Fruit fly (Drosophila melanogaster) whole organism, prepupa: ENCODE results near the gene CG5188.
A peak's percentile ranks its signal among the peaks of the same experiment; 100 is the strongest.

Experiments used
- CG10631 ChIP-seq: fragments of 200-800 bp; sonication (Bioruptor generic); optimal IDR thresholded peaks from 2 replicates; lab custom pipeline; 2016; ENCODE audit warnings: missing biosample characterization, missing genetic modification characterization
- CG10669 ChIP-seq: fragments of 200-800 bp; sonication (Bioruptor generic); optimal IDR thresholded peaks from 3 replicates; lab custom pipeline; 2018; ENCODE audit warnings: missing biosample characterization, mild to moderate bottlenecking, missing genetic modification characterization, moderate library complexity
- CG11294 ChIP-seq: fragments of 200-800 bp; sonication (Bioruptor generic); IDR thresholded peaks from 2 replicates; pipeline ENCODE4 v1.3.6; 2022; ENCODE audit warnings: missing biosample characterization, missing genetic modification characterization
- CG15336 ChIP-seq: fragments of 200-800 bp; sonication (Bioruptor generic); IDR thresholded peaks from 2 replicates; pipeline ENCODE4 v1.3.6; 2022; ENCODE audit warnings: missing biosample characterization, missing genetic modification characterization
- CG1621 ChIP-seq: fragments of 200-800 bp; sonication (Bioruptor generic); optimal IDR thresholded peaks from 3 replicates; lab custom pipeline; 2018; ENCODE audit warnings: missing biosample characterization, mild to moderate bottlenecking, missing genetic modification characterization
- CG16779 ChIP-seq: fragments of 200-800 bp; sonication (Bioruptor generic); optimal IDR thresholded peaks from 3 replicates; lab custom pipeline; 2017; ENCODE audit warnings: missing biosample characterization, mild to moderate bottlenecking, missing genetic modification characterization
- CG31627 ChIP-seq: fragments of 200-800 bp; sonication (Bioruptor generic); optimal IDR thresholded peaks from 3 replicates; lab custom pipeline; 2016; ENCODE audit warnings: missing biosample characterization, missing genetic modification characterization
- CG32006 ChIP-seq: fragments of 200-800 bp; sonication (Bioruptor generic); optimal IDR thresholded peaks from 3 replicates; lab custom pipeline; 2017; ENCODE audit warnings: missing biosample characterization, mild to moderate bottlenecking, missing genetic modification characterization
- CG34406 ChIP-seq: fragments of 200-800 bp; sonication (Bioruptor generic); optimal IDR thresholded peaks from 3 replicates; lab custom pipeline; 2016; ENCODE audit warnings: missing biosample characterization, missing genetic modification characterization
- CG3919 ChIP-seq: fragments of 200-800 bp; sonication (Bioruptor generic); optimal IDR thresholded peaks from 3 replicates; lab custom pipeline; 2016; ENCODE audit warnings: missing biosample characterization, missing genetic modification characterization
- CG4318 ChIP-seq: fragments of 200-800 bp; sonication (Bioruptor generic); optimal IDR thresholded peaks from 3 replicates; lab custom pipeline; 2017; ENCODE audit warnings: missing biosample characterization, mild to moderate bottlenecking, missing genetic modification characterization
- CG6792 ChIP-seq: fragments of 200-800 bp; sonication (Bioruptor generic); optimal IDR thresholded peaks from 3 replicates; lab custom pipeline; 2016; ENCODE audit warnings: missing biosample characterization, missing genetic modification characterization
- CG7368 ChIP-seq: fragments of 200-800 bp; sonication (Bioruptor generic); optimal IDR thresholded peaks from 3 replicates; lab custom pipeline; 2016; ENCODE audit warnings: missing biosample characterization, missing genetic modification characterization
- CG8319 ChIP-seq: fragments of 200-800 bp; sonication (Bioruptor generic); optimal IDR thresholded peaks from 3 replicates; lab custom pipeline; 2016; ENCODE audit warnings: missing biosample characterization, missing genetic modification characterization
- CG8632 ChIP-seq: fragments of 200-800 bp; sonication (Bioruptor generic); optimal IDR thresholded peaks from 3 replicates; lab custom pipeline; 2016; ENCODE audit warnings: missing biosample characterization, missing genetic modification characterization
- CG9139 ChIP-seq: fragments of 200-800 bp; sonication (Bioruptor generic); optimal IDR thresholded peaks from 3 replicates; lab custom pipeline; 2017; ENCODE audit warnings: missing biosample characterization, mild to moderate bottlenecking, missing genetic modification characterization
- Eip75B ChIP-seq: fragments of 200-800 bp; sonication (Bioruptor generic); optimal IDR thresholded peaks from 3 replicates; lab custom pipeline; 2016; ENCODE audit warnings: missing biosample characterization, missing genetic modification characterization
- Eip78C ChIP-seq: fragments of 200-800 bp; sonication (Bioruptor generic); peaks from one replicate; lab custom pipeline; 2016; ENCODE audit warnings: missing biosample characterization, missing genetic modification characterization
- Eip93F ChIP-seq: fragments of 200-800 bp; sonication (Bioruptor generic); optimal IDR thresholded peaks from 2 replicates; lab custom pipeline; 2016; ENCODE audit warnings: missing biosample characterization, mild to moderate bottlenecking, missing genetic modification characterization
- Ets96B ChIP-seq: fragments of 200-800 bp; optimal IDR thresholded peaks from 2 replicates; lab custom pipeline; 2019; ENCODE audit warnings: missing biosample characterization, mild to moderate bottlenecking, missing genetic modification characterization, moderate library complexity
- Gug ChIP-seq: fragments of 200-800 bp; sonication (Bioruptor generic); IDR thresholded peaks from 2 replicates; pipeline ENCODE4 v1.3.6; 2022; ENCODE audit warnings: missing biosample characterization, missing genetic modification characterization
- Hr39 ChIP-seq: fragments of 200-800 bp; sonication (Bioruptor generic); optimal IDR thresholded peaks from 2 replicates; lab custom pipeline; 2016; ENCODE audit warnings: missing biosample characterization, missing genetic modification characterization
- Hr4 ChIP-seq: fragments of 200-800 bp; sonication (Bioruptor generic); optimal IDR thresholded peaks from 3 replicates; lab custom pipeline; 2016; ENCODE audit warnings: missing biosample characterization, missing genetic modification characterization
- Lpt ChIP-seq: fragments of 200-800 bp; sonication (Bioruptor generic); optimal IDR thresholded peaks from 3 replicates; lab custom pipeline; 2016; ENCODE audit warnings: missing biosample characterization, missing genetic modification characterization
- Met ChIP-seq: fragments of 200-800 bp; sonication (Bioruptor generic); optimal IDR thresholded peaks from 3 replicates; lab custom pipeline; 2016; ENCODE audit warnings: missing biosample characterization, missing genetic modification characterization
- OdsH ChIP-seq: fragments of 200-800 bp; sonication (Bioruptor generic); optimal IDR thresholded peaks from 3 replicates; lab custom pipeline; 2016; ENCODE audit warnings: missing biosample characterization, missing genetic modification characterization
- Smox ChIP-seq: fragments of 200-800 bp; sonication (Bioruptor generic); optimal IDR thresholded peaks from 3 replicates; lab custom pipeline; 2016; ENCODE audit warnings: missing biosample characterization, missing genetic modification characterization
- Sox102F ChIP-seq: fragments of 200-800 bp; sonication (Bioruptor generic); optimal IDR thresholded peaks from 2 replicates; lab custom pipeline; 2016; ENCODE audit warnings: missing biosample characterization, mild to moderate bottlenecking, missing genetic modification characterization
- Sox15 ChIP-seq: fragments of 200-800 bp; sonication (Bioruptor generic); optimal IDR thresholded peaks from 3 replicates; lab custom pipeline; 2016; ENCODE audit warnings: missing biosample characterization, missing genetic modification characterization
- achi ChIP-seq: fragments of 200-800 bp; sonication (Bioruptor generic); optimal IDR thresholded peaks from 3 replicates; lab custom pipeline; 2016; ENCODE audit warnings: missing biosample characterization, missing genetic modification characterization
- cyc ChIP-seq: fragments of 200-800 bp; sonication (Bioruptor generic); optimal IDR thresholded peaks from 3 replicates; lab custom pipeline; 2016; ENCODE audit warnings: missing biosample characterization, missing genetic modification characterization
- dac ChIP-seq: fragments of 200-800 bp; sonication (Bioruptor generic); optimal IDR thresholded peaks from 2 replicates; lab custom pipeline; 2017; ENCODE audit warnings: missing biosample characterization, mild to moderate bottlenecking, missing genetic modification characterization
- eg ChIP-seq: fragments of 200-800 bp; sonication (Bioruptor generic); IDR thresholded peaks from 3 replicates; pipeline ENCODE4 v1.3.6; 2022; ENCODE audit warnings: missing biosample characterization, missing genetic modification characterization
- fd59A ChIP-seq: fragments of 200-800 bp; sonication (Bioruptor generic); optimal IDR thresholded peaks from 2 replicates; lab custom pipeline; 2017; ENCODE audit warnings: missing biosample characterization, mild to moderate bottlenecking, missing genetic modification characterization, missing genetic modification reagents
- fd85E ChIP-seq: fragments of 200-800 bp; sonication (Bioruptor generic); optimal IDR thresholded peaks from 3 replicates; lab custom pipeline; 2016; ENCODE audit warnings: missing biosample characterization, missing genetic modification characterization
- fkh ChIP-seq: fragments of 200-800 bp; sonication (Bioruptor generic); optimal IDR thresholded peaks from 3 replicates; lab custom pipeline; 2017; ENCODE audit warnings: missing biosample characterization, mild to moderate bottlenecking, missing genetic modification characterization, moderate library complexity
- lz ChIP-seq: fragments of 200-800 bp; sonication (Bioruptor generic); optimal IDR thresholded peaks from 3 replicates; lab custom pipeline; 2016; ENCODE audit warnings: missing biosample characterization, missing genetic modification characterization
- pdm3 ChIP-seq: fragments of 200-800 bp; sonication (Bioruptor generic); optimal IDR thresholded peaks from 3 replicates; lab custom pipeline; 2016; ENCODE audit warnings: missing biosample characterization, missing genetic modification characterization
- salr ChIP-seq, 2 experiments: fragments of 200-800 bp; sonication (Bioruptor generic); optimal IDR thresholded peaks; 3 replicates each; lab custom pipeline; 2016 to 2018; ENCODE audit warnings: missing biosample characterization in 2 of 2, missing genetic modification characterization in 2 of 2, mild to moderate bottlenecking in 1 of 2
- ss ChIP-seq, 2 experiments: fragments of 200-800 bp; sonication (Bioruptor generic); optimal IDR thresholded peaks; 2 replicates in 1 of 2; 3 replicates in 1 of 2; lab custom pipeline; 2017 to 2018; ENCODE audit warnings: mild to moderate bottlenecking in 2 of 2, missing biosample characterization in 2 of 2, missing genetic modification characterization in 2 of 2, moderate library complexity in 1 of 2
- topi ChIP-seq: fragments of 200-800 bp; sonication (Bioruptor generic); optimal IDR thresholded peaks from 3 replicates; lab custom pipeline; 2016; ENCODE audit warnings: missing biosample characterization, missing genetic modification characterization
- vri ChIP-seq: fragments of 200-800 bp; sonication (Bioruptor generic); optimal IDR thresholded peaks from 3 replicates; lab custom pipeline; 2016; ENCODE audit warnings: missing biosample characterization, mild to moderate bottlenecking, missing genetic modification characterization

The CG5188 gene

dm6 chr2L:10386208-10386805 lies 42.3 kb upstream of the CG5188 start, which contains the start of the genes Cdk1 and mRpS7 (continued):
- TF ChIP-seq CG31627 = peak; percentile 74
- TF ChIP-seq Eip78C (GFP tag; lab: Kevin White, UChicago) = peak; percentile 91
- no peak for TF ChIP-seq CG1621 (tag; lab: Kevin White, UChicago)
- no peak for TF ChIP-seq CG32006 (GFP tag; lab: Kevin White, UChicago)
- peak; percentile 28 for TF ChIP-seq dac (GFP tag; lab: Kevin White, UChicago)
- no peak for TF ChIP-seq Gug
- TF ChIP-seq CG3919 = no peak
- peak; percentile 67 for TF ChIP-seq CG10669
- TF ChIP-seq Ets96B (tag; lab: Kevin White, UChicago) = peak; percentile 68
- TF ChIP-seq fd85E (GFP tag; lab: Kevin White, UChicago) = no peak
- TF ChIP-seq cyc (GFP tag; lab: Kevin White, UChicago) = peak; percentile 72
- TF ChIP-seq fkh (GFP tag; lab: Kevin White, UChicago) = no peak
- TF ChIP-seq Eip93F (GFP tag; lab: Kevin White, UChicago) = no peak
- TF ChIP-seq CG16779 (tag; lab: Kevin White, UChicago) = no peak
- peak; percentile 72 for TF ChIP-seq CG10631 (GFP tag; lab: Kevin White, UChicago)
- TF ChIP-seq Hr4 = peak; percentile 73
- peak; percentile 72 for TF ChIP-seq Met (GFP tag; lab: Kevin White, UChicago)
- TF ChIP-seq CG4318 (GFP tag; lab: Kevin White, UChicago) = peak; percentile 57
- peak; percentile 74 for TF ChIP-seq topi (GFP tag; lab: Kevin White, UChicago)
- peak; percentile 55 for TF ChIP-seq CG34406 (GFP tag; lab: Kevin White, UChicago)
- TF ChIP-seq, all 60 proteins: peak for 36

- no peak for TF ChIP-seq CG9139 (GFP tag; lab: Kevin White, UChicago)
- no peak for TF ChIP-seq CG7368
- TF ChIP-seq CG32006 (GFP tag; lab: Kevin White, UChicago) = no peak
Measured at dm6 chr2L:10386824-10387223, 41.8 kb upstream of the CG5188 start.

dm6 chr2L:10387869-10388726 lies 40.5 kb upstream of the CG5188 start, which contains the start of gene da:
Gene da, plus strand, starts transcription at chr2L:10388105.
- TF ChIP-seq CG10631 (GFP tag; lab: Kevin White, UChicago) (no peak), CG15336 (0 out of 2 replicates have a peak, but pooled peaks have one; percentile 31), CG6792 (GFP tag; lab: Kevin White, UChicago) (peak; percentile 36), CG3919 (no peak), Eip75B (peak; percentile 67), vri (peak; percentile 45), fd85E (GFP tag; lab: Kevin White, UChicago) (no peak), achi (GFP tag; lab: Kevin White, UChicago) (peak; percentile 45), Sox102F (GFP tag; lab: Kevin White, UChicago) (peak; percentile 4), lz (GFP tag; lab: Kevin White, UChicago) (peak; percentile 61), Hr4 (peak; percentile 54), pdm3 (GFP tag; lab: Kevin White, UChicago) (peak; percentile 73), dac (GFP tag; lab: Kevin White, UChicago) (peak; percentile 8), Ets96B (tag; lab: Kevin White, UChicago) (peak; percentile 24), CG8319 (GFP tag; lab: Kevin White, UChicago) (no peak), Eip78C (GFP tag; lab: Kevin White, UChicago) (peak; percentile 73), salr (GFP tag; optimal IDR thresholded peaks at IDR 0.05; lab: Kevin White, UChicago) (peak in 1 of 2 experiments; percentile 28), eg (GFP tag; lab: Robert Waterston, UW) (no peak; the same call in 1 of the 3 replicates), CG31627 (peak; percentile 58), CG8632 (GFP tag; lab: Kevin White, UChicago) (no peak), CG34406 (GFP tag; lab: Kevin White, UChicago) (no peak), Smox (GFP tag; lab: Kevin White, UChicago) (peak; percentile 56), ss (GFP tag; optimal IDR thresholded peaks at IDR 0.05; lab: Kevin White, UChicago) (peak in 1 of 2 experiments; percentile 24), OdsH (GFP tag; lab: Kevin White, UChicago) (peak; percentile 58), CG32006 (GFP tag; lab: Kevin White, UChicago) (no peak), Hr39 (GFP tag; lab: Kevin White, UChicago) (peak; percentile 63), fd59A (GFP tag; lab: Kevin White, UChicago) (no peak), Sox15 (peak; percentile 5), CG10669 (peak; percentile 22), CG11294 (GFP tag; lab: Robert Waterston, UW) (no peak), CG16779 (tag; lab: Kevin White, UChicago) (no peak), CG1621 (tag; lab: Kevin White, UChicago) (no peak), cyc (GFP tag; lab: Kevin White, UChicago) (peak; percentile 50), Met (GFP tag; lab: Kevin White, UChicago) (peak; percentile 62), Lpt (GFP tag; lab: Kevin White, UChicago) (no peak), CG7368 (peak; percentile 24)
